Fruit fly (Drosophila melanogaster) whole organism, embryonic: ENCODE results near the gene CG5382.

ENCODE experiments used
- Aef1 ChIP-seq: fragments of 200-800 bp; sonication (Bioruptor generic); IDR thresholded peaks from 3 replicates; pipeline ENCODE4 v1.3.6; 2022; ENCODE audit warnings: missing biosample characterization, missing genetic modification characterization
- B-H2 ChIP-seq: fragments of 200-800 bp; sonication (Bioruptor generic); optimal IDR thresholded peaks from 2 replicates; lab custom pipeline; 2018; ENCODE audit warnings: missing biosample characterization, mild to moderate bottlenecking, missing genetic modification characterization
- Bdp1 ChIP-seq: fragments of 200-800 bp; sonication (Bioruptor generic); optimal IDR thresholded peaks from 3 replicates; lab custom pipeline; 2016; ENCODE audit warnings: missing biosample characterization, missing genetic modification characterization
- Bteb2 ChIP-seq: fragments of 200-800 bp; sonication (Bioruptor generic); optimal IDR thresholded peaks from 2 replicates; lab custom pipeline; 2016; ENCODE audit warnings: missing biosample characterization, missing genetic modification characterization
- CG12942 ChIP-seq: fragments of 200-800 bp; sonication (Bioruptor generic); optimal IDR thresholded peaks from 3 replicates; lab custom pipeline; 2016; ENCODE audit warnings: missing biosample characterization, missing genetic modification characterization
- CG13894 ChIP-seq: fragments of 200-800 bp; sonication (Bioruptor generic); optimal IDR thresholded peaks from 3 replicates; lab custom pipeline; 2018; ENCODE audit warnings: missing biosample characterization, mild to moderate bottlenecking, missing genetic modification characterization, moderate library complexity
- CG14860 ChIP-seq: fragments of 200-800 bp; sonication (Bioruptor generic); IDR thresholded peaks from 3 replicates; pipeline ENCODE4 v1.3.6; 2022; ENCODE audit warnings: missing biosample characterization, missing genetic modification characterization; ENCODE audit not compliant: partially characterized antibody
- CG1602 ChIP-seq: fragments of 200-800 bp; sonication (Bioruptor generic); optimal IDR thresholded peaks from 3 replicates; lab custom pipeline; 2016; ENCODE audit warnings: missing biosample characterization, missing genetic modification characterization
- CG17829 ChIP-seq: fragments of 200-800 bp; optimal IDR thresholded peaks from 2 replicates; lab custom pipeline; 2019; ENCODE audit warnings: missing biosample characterization, mild to moderate bottlenecking, missing genetic modification characterization, moderate library complexity
- CG30403 ChIP-seq: fragments of 200-800 bp; sonication (Bioruptor generic); optimal IDR thresholded peaks from 3 replicates; lab custom pipeline; 2016; ENCODE audit warnings: missing biosample characterization, missing genetic modification characterization
- CG31365 ChIP-seq: fragments of 200-800 bp; sonication (Bioruptor generic); optimal IDR thresholded peaks from 2 replicates; lab custom pipeline; 2018; ENCODE audit warnings: missing biosample characterization, mild to moderate bottlenecking, missing genetic modification characterization
- CG3281 ChIP-seq: fragments of 200-800 bp; sonication (Bioruptor generic); optimal IDR thresholded peaks from 3 replicates; lab custom pipeline; 2017; ENCODE audit warnings: missing biosample characterization, mild to moderate bottlenecking, missing genetic modification characterization
- CG4707 ChIP-seq: fragments of 200-800 bp; sonication (Bioruptor generic); optimal IDR thresholded peaks from 2 replicates; lab custom pipeline; 2018; ENCODE audit warnings: missing biosample characterization, mild to moderate bottlenecking, missing genetic modification characterization, moderate library complexity
- CG6765 ChIP-seq: fragments of 200-800 bp; sonication (Bioruptor generic); optimal IDR thresholded peaks from 3 replicates; lab custom pipeline; 2017; ENCODE audit warnings: missing biosample characterization, mild to moderate bottlenecking, missing genetic modification characterization
- CG7556 ChIP-seq: fragments of 200-800 bp; sonication (Bioruptor generic); optimal IDR thresholded peaks from 2 replicates; lab custom pipeline; 2017; ENCODE audit warnings: missing biosample characterization, mild to moderate bottlenecking, missing genetic modification characterization
- CG7745 ChIP-seq: fragments of 200-800 bp; sonication (Bioruptor generic); optimal IDR thresholded peaks from 2 replicates; lab custom pipeline; 2018; ENCODE audit warnings: missing biosample characterization, mild to moderate bottlenecking, missing genetic modification characterization, moderate library complexity
- CG7786 ChIP-seq: fragments of 200-800 bp; sonication (Bioruptor generic); optimal IDR thresholded peaks from 2 replicates; lab custom pipeline; 2016; ENCODE audit warnings: missing biosample characterization, missing genetic modification characterization
- CG7987 ChIP-seq: fragments of 200-800 bp; sonication (Bioruptor generic); optimal IDR thresholded peaks from 2 replicates; lab custom pipeline; 2018; ENCODE audit warnings: missing biosample characterization, mild to moderate bottlenecking, missing genetic modification characterization, moderate library complexity
- CG9437 ChIP-seq: fragments of 200-800 bp; sonication (Bioruptor generic); optimal IDR thresholded peaks from 2 replicates; lab custom pipeline; 2018; ENCODE audit warnings: missing biosample characterization, mild to moderate bottlenecking, missing genetic modification characterization
- Dip2 ChIP-seq: fragments of 200-800 bp; sonication (Bioruptor generic); IDR thresholded peaks from 2 replicates; pipeline ENCODE4 v1.3.6; 2022; ENCODE audit warnings: missing biosample characterization, missing genetic modification characterization
- Doc2 ChIP-seq: fragments of 200-800 bp; sonication (Bioruptor generic); IDR thresholded peaks from 2 replicates; pipeline ENCODE4 v1.3.6; 2022; ENCODE audit warnings: missing biosample characterization, missing genetic modification characterization
- E2f2 ChIP-seq: fragments of 200-800 bp; sonication (Bioruptor generic); IDR thresholded peaks from 2 replicates; pipeline ENCODE4 v1.3.6; 2022; ENCODE audit warnings: missing biosample characterization, missing genetic modification characterization
- Gsc ChIP-seq: fragments of 200-800 bp; sonication (Bioruptor generic); IDR thresholded peaks from 2 replicates; pipeline ENCODE4 v1.3.6; 2022; ENCODE audit warnings: missing biosample characterization, missing genetic modification characterization
- Hey ChIP-seq: fragments of 200-800 bp; sonication (Bioruptor generic); optimal IDR thresholded peaks from 3 replicates; lab custom pipeline; 2018; ENCODE audit warnings: missing biosample characterization, mild to moderate bottlenecking, missing genetic modification characterization
- MESR4 ChIP-seq: fragments of 200-800 bp; sonication (Bioruptor generic); optimal IDR thresholded peaks from 2 replicates; lab custom pipeline; 2018; ENCODE audit warnings: missing biosample characterization, mild to moderate bottlenecking, missing genetic modification characterization, moderate library complexity
- Med ChIP-seq: fragments of 200-800 bp; sonication (Bioruptor generic); peaks from one replicate; lab custom pipeline; 2016; ENCODE audit warnings: missing biosample characterization, missing genetic modification characterization, mild to moderate bottlenecking, inconsistent platforms, moderate library complexity
- Pdp1 ChIP-seq, 2 experiments: fragments of 200-800 bp; sonication (Bioruptor generic); optimal IDR thresholded peaks; 3 replicates each; lab custom pipeline; 2016; ENCODE audit warnings: missing biosample characterization in 2 of 2, missing genetic modification characterization in 2 of 2, mild to moderate bottlenecking in 1 of 2, moderate library complexity in 1 of 2
- Ptx1 ChIP-seq: fragments of 200-800 bp; sonication (Bioruptor generic); IDR thresholded peaks from 2 replicates; pipeline ENCODE4 v1.3.6; 2022; ENCODE audit warnings: missing biosample characterization, missing genetic modification characterization
- Six4 ChIP-seq: fragments of 200-800 bp; sonication (Bioruptor generic); optimal IDR thresholded peaks from 2 replicates; lab custom pipeline; 2016; ENCODE audit warnings: missing biosample characterization, missing genetic modification characterization
- Sox102F ChIP-seq: fragments of 200-800 bp; sonication (Bioruptor generic); optimal IDR thresholded peaks from 2 replicates; lab custom pipeline; 2018; ENCODE audit warnings: missing biosample characterization, mild to moderate bottlenecking, missing genetic modification characterization, moderate library complexity
- Tbp ChIP-seq: fragments of >200 bp; optimal IDR thresholded peaks from 2 replicates; lab custom pipeline; 2018; ENCODE audit warnings: missing biosample characterization, missing genetic modification characterization
- Xrp1 ChIP-seq: fragments of 200-800 bp; sonication (Bioruptor generic); IDR thresholded peaks from 2 replicates; pipeline ENCODE4 v1.3.6; 2022; ENCODE audit warnings: missing biosample characterization, missing genetic modification characterization
- ase ChIP-seq: fragments of 200-800 bp; sonication (Bioruptor generic); IDR thresholded peaks from 3 replicates; pipeline ENCODE4 v1.3.6; 2022; ENCODE audit warnings: missing biosample characterization, missing genetic modification characterization
- ash1 ChIP-seq: fragments of 200-800 bp; sonication (Bioruptor generic); optimal IDR thresholded peaks from 2 replicates; lab custom pipeline; 2018; ENCODE audit warnings: missing biosample characterization, mild to moderate bottlenecking, missing genetic modification characterization
- bab2 ChIP-seq: fragments of 200-800 bp; sonication (Bioruptor generic); optimal IDR thresholded peaks from 2 replicates; lab custom pipeline; 2016; ENCODE audit warnings: missing biosample characterization, missing genetic modification characterization
- eve ChIP-seq, 2 experiments: fragments of >200 bp; optimal IDR thresholded peaks; 2 replicates each; lab custom pipeline; 2017; ENCODE audit warnings: missing biosample characterization in 2 of 2, missing genetic modification characterization in 2 of 2
- gsb ChIP-seq: fragments of 200-800 bp; sonication (Bioruptor generic); IDR thresholded peaks from 2 replicates; pipeline ENCODE4 v1.3.6; 2022; ENCODE audit warnings: missing biosample characterization, missing genetic modification characterization
- hbn ChIP-seq: fragments of 200-800 bp; sonication (Bioruptor generic); IDR thresholded peaks from 2 replicates; pipeline ENCODE4 v1.3.6; 2022; ENCODE audit warnings: missing biosample characterization, missing genetic modification characterization; ENCODE audit not compliant: partially characterized antibody
- hkb ChIP-seq, 2 experiments: fragments of 200-800 bp in 1 of 2; fragments of >200 bp in 1 of 2; sonication (Bioruptor generic) in 1 of 2; IDR thresholded peaks in 1 of 2; optimal IDR thresholded peaks in 1 of 2; 2 replicates each; pipeline versions ENCODE4 v1.3.6 to Lab custom; 2017 to 2022; ENCODE audit warnings: missing biosample characterization in 1 of 2, missing genetic modification characterization in 1 of 2
- mam ChIP-seq: fragments of 200-800 bp; sonication (Bioruptor generic); optimal IDR thresholded peaks from 3 replicates; lab custom pipeline; 2016; ENCODE audit warnings: missing biosample characterization, missing genetic modification characterization
- nmo ChIP-seq: fragments of 200-800 bp; sonication (Bioruptor generic); optimal IDR thresholded peaks from 2 replicates; lab custom pipeline; 2018; ENCODE audit warnings: missing biosample characterization, mild to moderate bottlenecking, missing genetic modification characterization, moderate library complexity
- org-1 ChIP-seq: fragments of 200-800 bp; sonication (Bioruptor generic); optimal IDR thresholded peaks from 2 replicates; lab custom pipeline; 2017; ENCODE audit warnings: missing biosample characterization, missing genetic modification characterization
- pb ChIP-seq: fragments of 200-800 bp; sonication (Bioruptor generic); optimal IDR thresholded peaks from 3 replicates; lab custom pipeline; 2016; ENCODE audit warnings: missing biosample characterization, missing genetic modification characterization
- phol ChIP-seq: fragments of 200-800 bp; sonication (Bioruptor generic); optimal IDR thresholded peaks from 3 replicates; lab custom pipeline; 2018; ENCODE audit warnings: missing biosample characterization, mild to moderate bottlenecking, missing genetic modification characterization, moderate library complexity
- pros ChIP-seq: fragments of 200-800 bp; sonication (Bioruptor generic); optimal IDR thresholded peaks from 3 replicates; lab custom pipeline; 2019; ENCODE audit warnings: missing biosample characterization, mild to moderate bottlenecking, missing genetic modification characterization, moderate library complexity
- psq ChIP-seq: fragments of 200-800 bp; sonication (Bioruptor generic); optimal IDR thresholded peaks from 2 replicates; lab custom pipeline; 2017; ENCODE audit warnings: missing biosample characterization, missing genetic modification characterization
- sd ChIP-seq: fragments of 200-800 bp; sonication (Bioruptor generic); optimal IDR thresholded peaks from 3 replicates; lab custom pipeline; 2018; ENCODE audit warnings: missing biosample characterization, mild to moderate bottlenecking, missing genetic modification characterization, moderate library complexity
- sima ChIP-seq: fragments of 200-800 bp; sonication (Bioruptor generic); optimal IDR thresholded peaks from 2 replicates; lab custom pipeline; 2016; ENCODE audit warnings: missing biosample characterization, missing genetic modification characterization
- usp ChIP-seq: fragments of >200 bp; optimal IDR thresholded peaks from 2 replicates; lab custom pipeline; 2017; ENCODE audit warnings: missing biosample characterization, missing genetic modification characterization
- vfl ChIP-seq: fragments of 200-800 bp; sonication (Bioruptor generic); optimal IDR thresholded peaks from 2 replicates; lab custom pipeline; 2016; ENCODE audit warnings: missing biosample characterization, missing genetic modification characterization
- wor ChIP-seq: fragments of 200-800 bp; sonication (Bioruptor generic); IDR thresholded peaks from 2 replicates; pipeline ENCODE4 v1.3.6; 2022; ENCODE audit warnings: missing biosample characterization, missing genetic modification characterization
- z ChIP-seq: fragments of 200-800 bp; sonication (Bioruptor generic); IDR thresholded peaks from 3 replicates; pipeline ENCODE4 v1.3.6; 2022; ENCODE audit warnings: missing biosample characterization, missing genetic modification characterization

CG5382 gene

DNA sequence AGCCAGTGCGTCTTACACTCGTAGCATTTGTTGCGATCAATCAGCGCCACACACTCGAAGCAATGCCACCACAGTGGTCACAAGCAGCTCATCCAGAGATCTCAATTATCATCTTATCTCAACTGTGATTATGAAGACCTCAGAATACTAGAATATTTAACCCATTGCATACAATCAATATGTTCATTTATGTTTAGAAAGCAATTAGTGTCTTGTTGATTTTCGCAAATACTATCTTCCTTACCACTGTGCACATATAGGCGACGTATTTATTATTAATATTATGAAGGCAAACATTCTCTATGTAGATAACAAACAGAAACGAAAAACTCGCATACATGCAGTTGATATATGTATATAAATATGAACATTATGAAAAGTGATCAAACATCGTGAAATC, 7.0 kb downstream of the CG5382 start (continued):
- no peak for TF ChIP-seq hbn (GFP tag; lab: Robert Waterston, UW)
- TF ChIP-seq CG14860: no peak
- TF ChIP-seq Aef1 (GFP tag; lab: Robert Waterston, UW): peak; percentile 47; the same call in 1 of the 3 replicates
- no peak for TF ChIP-seq pb (GFP tag; lab: Kevin White, UChicago)
- peak; percentile 59 for TF ChIP-seq Six4 (GFP tag; lab: Kevin White, UChicago)
- peak; percentile 54; the same call in 1 of the 2 replicates for TF ChIP-seq E2f2 (GFP tag; lab: Robert Waterston, UW)
- peak; percentile 67 for TF ChIP-seq phol (tag; lab: Kevin White, UChicago)
- no peak for TF ChIP-seq usp
- TF ChIP-seq eve (GFP tag; optimal IDR thresholded peaks at IDR 0.05; lab: Kevin White, UChicago): no peak
- no peak for TF ChIP-seq Tbp (GFP tag; lab: Kevin White, UChicago)
- TF ChIP-seq nmo (GFP tag; lab: Kevin White, UChicago): peak; percentile 55
- TF ChIP-seq Bteb2: peak; percentile 36
- TF ChIP-seq hkb (optimal IDR thresholded peaks at IDR 0.05; lab: Kevin White, UChicago): no peak
- peak; percentile 74 for TF ChIP-seq hkb (GFP tag; IDR thresholded peaks at IDR 0.05; lab: Robert Waterston, UW)
- TF ChIP-seq bab2 (GFP tag; lab: Kevin White, UChicago): peak; percentile 70
- peak; percentile 49 for TF ChIP-seq gsb
- peak; percentile 67 for TF ChIP-seq CG4707 (GFP tag; lab: Kevin White, UChicago)
- TF ChIP-seq CG31365 (tag; lab: Kevin White, UChicago): peak; percentile 41
- TF ChIP-seq CG12942: peak; percentile 59
- no peak for TF ChIP-seq pros (GFP tag; lab: Kevin White, UChicago)
- TF ChIP-seq sima: no peak
- peak; percentile 70 for TF ChIP-seq psq (GFP tag; lab: Kevin White, UChicago)
- TF ChIP-seq Doc2: 0 out of 2 replicates have a peak, but pooled peaks have one; percentile 12
- TF ChIP-seq B-H2 (GFP tag; lab: Kevin White, UChicago): no peak
- TF ChIP-seq Pdp1 (GFP tag; optimal IDR thresholded peaks at IDR 0.05; lab: Kevin White, UChicago): peak in 1 of 2 experiments; percentile 57
- TF ChIP-seq wor (GFP tag; lab: Robert Waterston, UW): 0 out of 2 replicates have a peak, but pooled peaks have one; percentile 16
- TF ChIP-seq mam: no peak
- no peak for TF ChIP-seq vfl (GFP tag; lab: Kevin White, UChicago)
- no peak for TF ChIP-seq Dip2 (GFP tag; lab: Robert Waterston, UW)

DNA sequence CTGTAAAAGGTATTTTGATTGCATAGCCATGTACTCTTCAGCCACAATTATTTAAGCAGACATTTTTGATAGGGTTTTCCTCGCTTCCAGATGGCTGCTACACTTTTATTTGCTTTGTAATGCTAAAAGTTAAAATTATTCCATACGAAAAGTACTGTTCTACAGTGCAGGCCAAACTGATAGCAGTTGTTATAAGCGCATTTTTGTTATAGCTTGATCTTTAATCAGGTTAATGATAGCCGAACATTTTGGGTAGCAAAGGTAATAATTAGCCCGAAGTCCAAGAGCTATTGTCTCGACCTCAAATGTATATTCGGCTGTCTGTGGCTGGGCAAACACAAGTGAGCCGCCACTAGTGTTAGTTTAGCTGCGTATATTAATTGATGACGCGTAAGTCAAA, 7.8 kb downstream of the CG5382 start:
- TF ChIP-seq Gsc (GFP tag; lab: Robert Waterston, UW) (no peak), CG6765 (GFP tag; lab: Kevin White, UChicago) (no peak), CG30403 (GFP tag; lab: Kevin White, UChicago) (peak; percentile 7), CG7556 (GFP tag; lab: Kevin White, UChicago) (no peak), Med (GFP tag; lab: Kevin White, UChicago) (peak; percentile 55), ase (GFP tag; lab: Robert Waterston, UW) (no peak), CG13894 (tag; lab: Kevin White, UChicago) (no peak), CG9437 (no peak), sd (tag; lab: Kevin White, UChicago) (no peak), CG3281 (GFP tag; lab: Kevin White, UChicago) (peak; percentile 13), Ptx1 (GFP tag; lab: Robert Waterston, UW) (0 out of 2 replicates have a peak, but pooled peaks have one; percentile 7), Xrp1 (GFP tag; lab: Robert Waterston, UW) (0 out of 2 replicates have a peak, but pooled peaks have one; percentile 35), ash1 (GFP tag; lab: Kevin White, UChicago) (no peak), z (GFP tag; lab: Robert Waterston, UW) (no peak), CG17829 (tag; lab: Kevin White, UChicago) (no peak), CG1602 (no peak), vfl (GFP tag; lab: Kevin White, UChicago) (no peak), Hey (no peak), org-1 (GFP tag; lab: Kevin White, UChicago) (no peak), pb (GFP tag; lab: Kevin White, UChicago) (no peak), Bdp1 (GFP tag; lab: Kevin White, UChicago) (no peak), Sox102F (no peak), CG7745 (tag; lab: Kevin White, UChicago) (no peak), MESR4 (GFP tag; lab: Kevin White, UChicago) (no peak), CG7786 (GFP tag; lab: Kevin White, UChicago) (no peak), CG7987 (GFP tag; lab: Kevin White, UChicago) (no peak)
